Fruit fly (Drosophila melanogaster) whole organism, pupa: ENCODE data around the gene MED28.

Experiments
- CG10348 ChIP-seq: fragments of 200-800 bp; sonication (Bioruptor generic); IDR thresholded peaks from 2 replicates; pipeline ENCODE4 v1.3.6; 2022; ENCODE audit warnings: missing biosample characterization, missing genetic modification characterization
- CG12605 ChIP-seq: fragments of 200-800 bp; sonication (Bioruptor generic); IDR thresholded peaks from 2 replicates; pipeline ENCODE4 v1.3.6; 2022; ENCODE audit warnings: missing biosample characterization, missing genetic modification characterization
- CG13204 ChIP-seq: fragments of 200-800 bp; sonication (Bioruptor generic); optimal IDR thresholded peaks from 2 replicates; lab custom pipeline; 2018; ENCODE audit warnings: missing biosample characterization, mild to moderate bottlenecking, missing genetic modification characterization, moderate library complexity
- CG14655 ChIP-seq: fragments of 200-800 bp; sonication (Bioruptor generic); optimal IDR thresholded peaks from 3 replicates; lab custom pipeline; 2017; ENCODE audit warnings: mild to moderate bottlenecking, missing biosample characterization, missing genetic modification reagents, missing genetic modification characterization
- CG15710 ChIP-seq: fragments of 200-800 bp; sonication (Bioruptor generic); optimal IDR thresholded peaks from 2 replicates; lab custom pipeline; 2018; ENCODE audit warnings: missing biosample characterization, mild to moderate bottlenecking, missing genetic modification characterization, moderate library complexity
- CG17806 ChIP-seq: fragments of 200-800 bp; sonication (Bioruptor generic); optimal IDR thresholded peaks from 2 replicates; lab custom pipeline; 2018; ENCODE audit warnings: missing biosample characterization, mild to moderate bottlenecking, missing genetic modification characterization, moderate library complexity
- CG32121 ChIP-seq: fragments of 200-800 bp; sonication (Bioruptor generic); IDR thresholded peaks from 2 replicates; pipeline ENCODE4 v1.3.6; 2022; ENCODE audit warnings: missing biosample characterization, missing genetic modification characterization
- CG34367 ChIP-seq: fragments of 200-800 bp; sonication (Bioruptor generic); optimal IDR thresholded peaks from 2 replicates; lab custom pipeline; 2018; ENCODE audit warnings: missing biosample characterization, mild to moderate bottlenecking, missing genetic modification characterization
- CG4496 ChIP-seq: fragments of 200-800 bp; sonication (Bioruptor generic); IDR thresholded peaks from 3 replicates; pipeline ENCODE4 v1.3.6; 2022; ENCODE audit warnings: missing biosample characterization, missing genetic modification characterization
- CG8159 ChIP-seq: fragments of 200-800 bp; sonication (Bioruptor generic); optimal IDR thresholded peaks from 3 replicates; lab custom pipeline; 2018; ENCODE audit warnings: missing biosample characterization, mild to moderate bottlenecking, missing genetic modification characterization, moderate library complexity
- CG8301 ChIP-seq: fragments of 200-800 bp; sonication (Bioruptor generic); optimal IDR thresholded peaks from 2 replicates; lab custom pipeline; 2018; ENCODE audit warnings: missing biosample characterization, mild to moderate bottlenecking, missing genetic modification characterization
- CG9948 ChIP-seq: fragments of 200-800 bp; sonication (Bioruptor generic); optimal IDR thresholded peaks from 2 replicates; lab custom pipeline; 2018; ENCODE audit warnings: missing biosample characterization, mild to moderate bottlenecking, missing genetic modification characterization, moderate library complexity
- D1 ChIP-seq: fragments of 200-800 bp; sonication (Bioruptor generic); optimal IDR thresholded peaks from 2 replicates; lab custom pipeline; 2018; ENCODE audit warnings: missing biosample characterization, mild to moderate bottlenecking, missing genetic modification characterization, moderate library complexity
- EcR ChIP-seq: fragments of 200-800 bp; sonication (Bioruptor generic); optimal IDR thresholded peaks from 3 replicates; lab custom pipeline; 2019; ENCODE audit warnings: missing biosample characterization, missing genetic modification characterization, mild to moderate bottlenecking, moderate library complexity, missing genetic modification reagents
- Ets98B ChIP-seq: fragments of 200-800 bp; sonication (Bioruptor generic); IDR thresholded peaks from 2 replicates; pipeline ENCODE4 v1.3.6; 2022; ENCODE audit warnings: missing biosample characterization, missing genetic modification characterization
- Pif1A ChIP-seq: fragments of 200-800 bp; sonication (Bioruptor generic); optimal IDR thresholded peaks from 3 replicates; lab custom pipeline; 2016; ENCODE audit warnings: missing biosample characterization, missing genetic modification characterization
- Pif1B ChIP-seq: fragments of 200-800 bp; sonication (Bioruptor generic); optimal IDR thresholded peaks from 3 replicates; lab custom pipeline; 2016; ENCODE audit warnings: missing biosample characterization, missing genetic modification characterization
- Snoo ChIP-seq: fragments of 200-800 bp; sonication (Bioruptor generic); optimal IDR thresholded peaks from 3 replicates; lab custom pipeline; 2017; ENCODE audit warnings: missing biosample characterization, mild to moderate bottlenecking, missing genetic modification characterization, inconsistent platforms
- fd96Ca ChIP-seq: fragments of 200-800 bp; sonication (Bioruptor generic); IDR thresholded peaks from 3 replicates; pipeline ENCODE4 v1.3.6; 2022; ENCODE audit warnings: missing biosample characterization, missing genetic modification characterization
- gl ChIP-seq: fragments of 200-800 bp; sonication (Bioruptor generic); optimal IDR thresholded peaks from 2 replicates; lab custom pipeline; 2018; ENCODE audit warnings: missing biosample characterization, mild to moderate bottlenecking, missing genetic modification characterization
- rn ChIP-seq: fragments of 200-800 bp; sonication (Bioruptor generic); IDR thresholded peaks from 2 replicates; pipeline ENCODE4 v1.3.6; 2022; ENCODE audit warnings: missing biosample characterization, missing genetic modification characterization

The MED28 gene

dm6 chr3R:25476744-25477143 is at the start of gene MED28, which contains the start of gene CG4553:
TSS of gene MED28 (plus strand) at chr3R:25477003.
TSS of gene CG4553 (minus strand) at chr3R:25476915.
- no peak for TF ChIP-seq Pif1A (GFP tag; lab: Kevin White, UChicago)
- no peak for TF ChIP-seq Pif1B (GFP tag; lab: Kevin White, UChicago)
- TF ChIP-seq CG13204 (GFP tag; lab: Kevin White, UChicago) = no peak
- 0 out of 3 replicates have a peak, but pooled peaks have one; percentile 8 for TF ChIP-seq fd96Ca (GFP tag; lab: Robert Waterston, UW)
- TF ChIP-seq, all 21 proteins: peak for 1

DNA sequence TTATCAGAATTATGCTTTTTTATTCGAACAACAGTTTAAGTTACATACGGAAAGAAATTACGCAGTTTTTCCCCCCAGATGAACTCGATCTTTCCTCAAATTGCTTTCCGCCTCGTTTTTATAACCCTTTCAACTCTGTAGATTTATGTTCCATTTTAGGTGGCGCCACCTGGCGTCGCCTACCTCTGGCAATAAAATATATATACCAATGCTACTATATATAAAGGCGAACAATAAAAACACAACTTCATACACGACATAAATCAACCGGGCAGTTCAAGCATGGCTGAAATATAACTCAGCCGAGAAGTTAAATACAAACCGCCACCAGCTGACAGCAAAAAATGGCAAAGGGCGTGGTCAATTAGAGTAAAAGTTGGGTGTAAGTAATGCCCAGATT is 49.6 kb upstream of the MED28 start:
- no peak for TF ChIP-seq CG4496
- TF ChIP-seq CG12605 (GFP tag; lab: Robert Waterston, UW) = no peak
- no peak for TF ChIP-seq fd96Ca (GFP tag; lab: Robert Waterston, UW)
- TF ChIP-seq CG13204 (GFP tag; lab: Kevin White, UChicago) = no peak
- no peak for TF ChIP-seq Snoo
- TF ChIP-seq rn (GFP tag; lab: Robert Waterston, UW) = no peak
- no peak for TF ChIP-seq CG14655 (GFP tag; lab: Kevin White, UChicago)
- no peak for TF ChIP-seq CG34367 (tag; lab: Kevin White, UChicago)
- no peak for TF ChIP-seq gl (tag; lab: Kevin White, UChicago)
- no peak for TF ChIP-seq CG9948 (tag; lab: Kevin White, UChicago)
- no peak for TF ChIP-seq CG32121 (GFP tag; lab: Robert Waterston, UW)

DNA sequence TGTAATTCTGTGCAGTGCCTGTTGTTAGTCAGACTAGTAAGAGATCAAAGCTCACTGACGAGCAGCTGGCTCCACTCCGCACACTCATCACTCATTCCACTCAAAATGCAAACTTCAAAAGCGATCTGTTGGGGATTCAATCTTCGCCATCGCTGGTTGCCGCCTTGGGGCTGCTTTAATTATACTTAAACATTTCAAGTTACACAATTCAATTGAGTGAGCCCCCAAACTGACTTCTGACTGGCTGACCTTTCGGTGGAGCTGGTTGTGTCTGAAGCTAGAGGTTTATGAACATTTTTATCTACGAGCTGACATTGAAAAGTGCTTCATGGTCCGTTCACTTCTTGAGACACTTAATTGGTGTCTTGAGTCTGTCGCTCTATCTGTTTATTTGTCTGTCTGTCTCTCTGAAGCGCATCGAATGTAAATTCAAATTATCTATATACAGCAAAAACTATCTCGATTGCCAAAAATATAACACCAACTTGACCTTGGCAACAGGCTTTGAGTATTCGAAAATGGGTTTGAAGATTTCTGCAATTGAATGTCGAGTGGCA is 39.5 kb upstream of the MED28 start:
- TF ChIP-seq CG17806 (tag; lab: Kevin White, UChicago) (no peak), gl (tag; lab: Kevin White, UChicago) (no peak), CG32121 (GFP tag; lab: Robert Waterston, UW) (no peak), CG10348 (GFP tag; lab: Robert Waterston, UW) (no peak), EcR (GFP tag; lab: Kevin White, UChicago) (no peak), CG13204 (GFP tag; lab: Kevin White, UChicago) (no peak), CG12605 (GFP tag; lab: Robert Waterston, UW) (no peak), fd96Ca (GFP tag; lab: Robert Waterston, UW) (no peak), CG34367 (tag; lab: Kevin White, UChicago) (no peak), CG9948 (tag; lab: Kevin White, UChicago) (no peak), Snoo (no peak), rn (GFP tag; lab: Robert Waterston, UW) (no peak), CG15710 (tag; lab: Kevin White, UChicago) (no peak), CG8301 (no peak), Pif1B (GFP tag; lab: Kevin White, UChicago) (no peak), CG14655 (GFP tag; lab: Kevin White, UChicago) (no peak), CG8159 (tag; lab: Kevin White, UChicago) (no peak), CG4496 (no peak), Pif1A (GFP tag; lab: Kevin White, UChicago) (no peak), D1 (tag; lab: Kevin White, UChicago) (no peak)
- TF ChIP-seq, all 21 proteins: peak for 0

dm6 chr3R:25438353-25438986 is 38.3 kb upstream of the MED28 start:
- TF ChIP-seq CG17806 (tag; lab: Kevin White, UChicago) (no peak), CG12605 (GFP tag; lab: Robert Waterston, UW) (no peak), CG14655 (GFP tag; lab: Kevin White, UChicago) (no peak), EcR (GFP tag; lab: Kevin White, UChicago) (no peak)

DNA sequence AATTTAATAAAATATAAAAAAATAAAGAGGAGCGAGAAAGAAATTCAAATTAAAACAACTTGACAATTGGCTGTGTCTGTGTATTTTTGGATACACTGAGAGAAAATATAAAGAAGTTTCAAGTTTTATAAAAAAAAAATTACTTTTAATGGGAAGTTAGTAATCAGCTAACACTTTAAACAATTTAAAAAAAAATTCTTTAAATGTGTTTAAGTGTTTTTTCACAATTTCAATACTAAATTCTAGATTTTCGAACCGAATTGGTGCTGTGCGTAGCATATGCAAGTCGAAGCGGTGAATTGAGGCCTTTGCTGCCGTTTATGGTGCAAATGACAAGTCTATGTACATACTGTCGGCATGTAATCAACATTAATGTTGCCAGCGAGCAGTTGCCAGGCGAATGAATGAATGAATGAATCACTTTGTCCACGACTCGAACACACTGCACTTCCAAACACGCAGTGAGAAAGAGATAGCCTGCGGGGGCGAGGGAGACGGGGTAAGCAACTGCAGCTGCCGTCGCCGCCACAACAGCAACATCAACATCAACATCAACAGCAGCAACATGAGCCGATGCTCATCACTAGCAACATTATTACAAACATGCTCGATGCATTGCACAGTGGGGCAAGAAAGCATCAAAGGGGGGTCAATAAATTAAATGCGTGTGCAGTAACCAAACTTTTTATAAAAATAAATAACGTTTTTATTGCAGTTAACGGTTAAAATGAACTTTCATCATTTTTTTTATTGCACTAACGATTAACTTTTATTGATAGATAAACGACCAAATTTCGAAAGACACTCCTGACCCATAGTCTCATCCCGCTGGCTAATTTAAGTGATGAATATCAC is 31.0 kb upstream of the MED28 start:
- TF ChIP-seq CG9948 (tag; lab: Kevin White, UChicago) = peak; percentile 93
- peak; percentile 90 for TF ChIP-seq CG8301
- TF ChIP-seq rn (GFP tag; lab: Robert Waterston, UW) = peak; percentile 66
- peak; percentile 78; the same call in 1 of the 2 replicates for TF ChIP-seq CG12605 (GFP tag; lab: Robert Waterston, UW)
- peak; percentile 71 for TF ChIP-seq gl (tag; lab: Kevin White, UChicago)
- peak; percentile 92 for TF ChIP-seq CG8159 (tag; lab: Kevin White, UChicago)
- TF ChIP-seq Snoo = peak; percentile 66
- peak; percentile 88 for TF ChIP-seq CG13204 (GFP tag; lab: Kevin White, UChicago)
- peak; percentile 90 for TF ChIP-seq CG17806 (tag; lab: Kevin White, UChicago)
- TF ChIP-seq CG32121 (GFP tag; lab: Robert Waterston, UW) = peak; percentile 87
- peak; percentile 94 for TF ChIP-seq CG4496
- peak; percentile 83 for TF ChIP-seq D1 (tag; lab: Kevin White, UChicago)
- peak; percentile 93 for TF ChIP-seq Pif1A (GFP tag; lab: Kevin White, UChicago)
- peak; percentile 89 for TF ChIP-seq Pif1B (GFP tag; lab: Kevin White, UChicago)
- TF ChIP-seq CG14655 (GFP tag; lab: Kevin White, UChicago) = peak; percentile 91
- TF ChIP-seq EcR (GFP tag; lab: Kevin White, UChicago) = no peak
- peak; percentile 88 for TF ChIP-seq CG15710 (tag; lab: Kevin White, UChicago)
- peak; percentile 88 for TF ChIP-seq fd96Ca (GFP tag; lab: Robert Waterston, UW)
- peak; percentile 69 for TF ChIP-seq CG10348 (GFP tag; lab: Robert Waterston, UW)
- peak; percentile 83 for TF ChIP-seq Ets98B (GFP tag; lab: Robert Waterston, UW)
- TF ChIP-seq CG34367 (tag; lab: Kevin White, UChicago) = peak; percentile 88
